Fruit fly (Drosophila melanogaster): ENCODE data around the gene CG5039.

Gene CG5039

DNA sequence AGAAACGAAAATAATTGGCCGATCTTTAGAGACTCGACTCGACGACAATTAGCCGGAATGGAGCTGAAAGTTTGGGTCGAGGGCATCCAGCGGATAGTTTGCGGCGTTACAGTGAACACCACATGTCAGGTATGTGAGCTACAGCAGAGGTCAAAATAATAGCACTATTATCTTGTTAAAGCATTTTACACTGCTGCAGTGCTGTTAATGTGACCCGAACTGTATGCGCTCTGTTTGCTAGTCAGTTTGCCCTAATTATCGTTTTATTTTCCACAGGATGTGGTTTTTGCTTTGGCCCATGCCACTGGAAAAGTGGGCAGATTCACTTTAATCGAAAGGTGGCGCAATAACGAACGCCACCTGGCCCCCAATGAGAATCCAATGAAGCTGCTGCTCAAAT is 16.1 kb upstream of the CG5039 start:
- TF ChIP-seq Hnf4 (GFP tag; optimal IDR thresholded peaks at IDR 0.05) (no peak), h (GFP tag; optimal IDR thresholded peaks at IDR 0.05) (no peak), Vsx2 (GFP tag; optimal IDR thresholded peaks at IDR 0.05; ENCODE audit: partially characterized antibody) (no peak), HLH106 (tag; optimal IDR thresholded peaks at IDR 0.05) (no peak), Jra (GFP tag; optimal IDR thresholded peaks at IDR 0.05) (no peak), jim (GFP tag; optimal IDR thresholded peaks at IDR 0.05) (no peak), Myc (optimal IDR thresholded peaks at IDR 0.05) (no peak), foxo (GFP tag; optimal IDR thresholded peaks at IDR 0.05) (no peak), lola (GFP tag; optimal IDR thresholded peaks at IDR 0.05) (no peak), usp (GFP tag; optimal IDR thresholded peaks at IDR 0.05) (no peak), N (GFP tag; optimal IDR thresholded peaks at IDR 0.05) (no peak)

DNA sequence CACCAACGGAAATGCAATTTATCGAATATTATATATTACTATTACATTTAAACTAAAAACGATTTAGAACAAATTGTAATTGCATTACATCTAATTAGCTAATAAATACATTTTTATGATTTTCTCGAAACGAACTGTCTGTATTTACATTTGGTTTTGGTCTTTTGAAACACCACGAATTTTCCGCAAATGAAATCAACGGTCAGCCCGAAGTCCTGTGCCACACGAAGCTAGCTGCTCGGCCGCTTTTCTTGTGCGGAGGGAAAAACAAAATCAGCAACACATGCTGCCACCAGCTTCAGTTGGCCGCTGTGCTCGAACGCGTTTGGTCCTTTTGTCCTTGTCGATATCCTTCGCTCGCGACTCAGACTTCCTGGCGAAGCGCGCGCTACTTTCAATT is 13.0 kb upstream of the CG5039 start, which contains the start of gene Lgr3:
Lgr3 (plus strand) TSS at position 301 of the 400 bp plus-strand sequence.
- TF ChIP-seq h (GFP tag; optimal IDR thresholded peaks at IDR 0.05) (no peak), HLH106 (tag; optimal IDR thresholded peaks at IDR 0.05) (no peak), pan (optimal IDR thresholded peaks at IDR 0.05) (no peak), lola (GFP tag; optimal IDR thresholded peaks at IDR 0.05) (no peak), woc (GFP tag; optimal IDR thresholded peaks at IDR 0.05) (no peak), fru (GFP tag; optimal IDR thresholded peaks at IDR 0.05) (no peak)

DNA sequence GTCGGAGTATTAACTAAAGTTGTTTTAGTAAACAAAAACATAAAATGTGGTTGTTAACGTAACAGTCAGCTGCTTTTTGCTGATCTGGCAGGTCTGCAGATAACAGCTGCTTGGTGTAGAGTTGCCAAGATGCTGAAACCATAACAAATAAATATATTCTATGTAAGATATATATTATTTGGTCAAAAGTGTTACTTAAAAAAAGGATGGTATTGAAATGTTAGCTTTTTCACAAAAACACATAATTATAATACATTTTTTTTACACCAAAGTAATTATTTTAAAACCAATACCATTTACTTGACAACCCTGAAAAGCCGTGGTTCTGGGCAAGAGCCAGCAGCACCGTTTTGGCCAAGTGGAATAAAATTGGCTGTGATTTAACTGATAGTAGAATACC is 2.0 kb downstream of the CG5039 start, which contains the start of the genes CG4743 and Idh3g:
CG4743 (minus strand) TSS at position 23 of the 400 bp plus-strand sequence.
Idh3g (plus strand) TSS at position 318 of the 400 bp plus-strand sequence.
- TF ChIP-seq N (GFP tag; optimal IDR thresholded peaks at IDR 0.05) (no peak), Sp1 (GFP tag; optimal IDR thresholded peaks at IDR 0.05) (peak; percentile 98), rgr (GFP tag; optimal IDR thresholded peaks at IDR 0.05) (peak; percentile 97), pan (optimal IDR thresholded peaks at IDR 0.05) (no peak), GATAd (GFP tag; optimal IDR thresholded peaks at IDR 0.05) (peak; percentile 83), br (GFP tag; optimal IDR thresholded peaks at IDR 0.05) (peak; percentile 90), Mio (GFP tag; optimal IDR thresholded peaks at IDR 0.05) (peak; percentile 13), brk (GFP tag; optimal IDR thresholded peaks at IDR 0.05) (peak; percentile 93), dmrt93B (GFP tag; optimal IDR thresholded peaks at IDR 0.05) (peak; percentile 85), fru (GFP tag; optimal IDR thresholded peaks at IDR 0.05) (peak; percentile 91), sv (GFP tag; optimal IDR thresholded peaks at IDR 0.05) (peak; percentile 91), Jra (GFP tag; optimal IDR thresholded peaks at IDR 0.05) (peak; percentile 85), HLH106 (tag; optimal IDR thresholded peaks at IDR 0.05) (peak; percentile 98), foxo (GFP tag; optimal IDR thresholded peaks at IDR 0.05) (peak in 1 of 2 experiments; percentile 97), lola (GFP tag; optimal IDR thresholded peaks at IDR 0.05) (no peak), dsf (GFP tag; optimal IDR thresholded peaks at IDR 0.05; ENCODE audit: borderline replicate concordance) (peak; percentile 86), sage (GFP tag; optimal IDR thresholded peaks at IDR 0.05) (peak; percentile 93), Hnf4 (GFP tag; optimal IDR thresholded peaks at IDR 0.05) (peak; percentile 94), woc (GFP tag; optimal IDR thresholded peaks at IDR 0.05) (peak; percentile 85), OdsH (GFP tag; optimal IDR thresholded peaks at IDR 0.05) (peak; percentile 96), ey (GFP tag; optimal IDR thresholded peaks at IDR 0.05) (peak; percentile 87), jim (GFP tag; optimal IDR thresholded peaks at IDR 0.05) (no peak), Hr83 (GFP tag; optimal IDR thresholded peaks at IDR 0.05; ENCODE audit: poor library complexity, severe bottlenecking) (no peak), CG9705 (GFP tag; optimal IDR thresholded peaks at IDR 0.05) (peak; percentile 96), Myc (optimal IDR thresholded peaks at IDR 0.05) (no peak), h (GFP tag; optimal IDR thresholded peaks at IDR 0.05) (peak; percentile 95), Rel (GFP tag; optimal IDR thresholded peaks at IDR 0.05) (no peak), Rel (tag; optimal IDR thresholded peaks at IDR 0.05) (peak; percentile 91), psq (GFP tag; optimal IDR thresholded peaks at IDR 0.05) (peak; percentile 93)

dm6 chr3R:25684859-25685258 is 6.4 kb downstream of the CG5039 start, which contains the start of gene RpL27:
RpL27 (minus strand) TSS chr3R:25685051.
- TF ChIP-seq tai (GFP tag; optimal IDR thresholded peaks at IDR 0.05) (no peak), Sp1 (GFP tag; optimal IDR thresholded peaks at IDR 0.05) (peak; percentile 85), Mio (GFP tag; optimal IDR thresholded peaks at IDR 0.05) (no peak), h (GFP tag; optimal IDR thresholded peaks at IDR 0.05) (no peak), Abd-B (GFP tag; optimal IDR thresholded peaks at IDR 0.05) (no peak), lola (GFP tag; optimal IDR thresholded peaks at IDR 0.05) (no peak), dl (GFP tag; optimal IDR thresholded peaks at IDR 0.05; ENCODE audit: insufficient read depth in 1 of 2, partially characterized antibody in 2 of 2) (no peak), dmrt93B (GFP tag; optimal IDR thresholded peaks at IDR 0.05) (peak; percentile 82), Vsx2 (GFP tag; optimal IDR thresholded peaks at IDR 0.05; ENCODE audit: partially characterized antibody) (no peak), woc (GFP tag; optimal IDR thresholded peaks at IDR 0.05) (peak; percentile 27), fru (GFP tag; optimal IDR thresholded peaks at IDR 0.05) (peak; percentile 69), Jra (GFP tag; optimal IDR thresholded peaks at IDR 0.05) (peak; percentile 52), Hr83 (GFP tag; optimal IDR thresholded peaks at IDR 0.05; ENCODE audit: poor library complexity, severe bottlenecking) (peak; percentile 93), Rel (GFP tag; optimal IDR thresholded peaks at IDR 0.05) (no peak), Rel (tag; optimal IDR thresholded peaks at IDR 0.05) (peak; percentile 81), CG32264 (GFP tag; optimal IDR thresholded peaks at IDR 0.05) (peak; percentile 37), Dif (GFP tag; optimal IDR thresholded peaks at IDR 0.05; ENCODE audit: partially characterized antibody) (no peak), Myc (optimal IDR thresholded peaks at IDR 0.05) (peak; percentile 48), sv (GFP tag; optimal IDR thresholded peaks at IDR 0.05) (peak; percentile 65), brk (GFP tag; optimal IDR thresholded peaks at IDR 0.05) (peak; percentile 81), rgr (GFP tag; optimal IDR thresholded peaks at IDR 0.05) (peak; percentile 88), jim (GFP tag; optimal IDR thresholded peaks at IDR 0.05) (no peak), foxo (GFP tag; optimal IDR thresholded peaks at IDR 0.05) (peak in 1 of 2 experiments; percentile 76), dsf (GFP tag; optimal IDR thresholded peaks at IDR 0.05; ENCODE audit: borderline replicate concordance) (no peak), sage (GFP tag; optimal IDR thresholded peaks at IDR 0.05) (peak; percentile 85), GATAd (GFP tag; optimal IDR thresholded peaks at IDR 0.05) (no peak), HLH106 (tag; optimal IDR thresholded peaks at IDR 0.05) (peak; percentile 73), CG9705 (GFP tag; optimal IDR thresholded peaks at IDR 0.05) (peak; percentile 81), CrebA (GFP tag; optimal IDR thresholded peaks at IDR 0.05; ENCODE audit: borderline replicate concordance) (no peak), pan (optimal IDR thresholded peaks at IDR 0.05) (no peak), Hr78 (GFP tag; optimal IDR thresholded peaks at IDR 0.05) (no peak), OdsH (GFP tag; optimal IDR thresholded peaks at IDR 0.05) (peak; percentile 78), usp (GFP tag; optimal IDR thresholded peaks at IDR 0.05) (no peak)

Data from whole organism, wandering third instar larva.